Worm (Caenorhabditis elegans): Measurements from ENCODE around the gene dna-2.

DNA sequence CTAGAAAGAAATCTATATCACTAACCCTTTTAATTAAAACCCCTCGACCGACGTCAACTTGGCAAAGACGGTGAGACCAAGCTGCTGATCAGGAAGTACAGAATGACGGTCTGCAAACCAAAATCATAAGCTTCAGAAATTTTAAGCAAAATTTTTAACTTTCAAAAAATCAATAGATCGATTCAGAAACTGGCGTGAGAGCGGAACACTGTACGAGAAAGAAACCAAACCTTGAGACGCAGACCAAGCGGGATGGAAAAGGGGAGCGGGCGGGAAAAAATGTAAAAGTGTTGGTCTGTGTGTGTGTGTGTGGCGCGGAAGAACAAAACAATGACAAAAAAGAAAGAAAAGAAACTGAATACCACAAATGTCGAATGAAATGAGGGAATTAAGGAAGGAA, 29.7 kb upstream of the dna-2 start, which contains the start of the genes F44E5.17 and gpb-1:
- TF ChIP-seq ets-4 (GFP tag; optimal IDR thresholded peaks at IDR 0.05) (no peak), egl-44 (GFP tag; IDR thresholded peaks at IDR 0.05) (no peak)

Data from whole organism, young adult.